Fruit fly (Drosophila melanogaster): ENCODE measurements around the gene CG31174.
A peak's percentile ranks its signal among the peaks of the same experiment; 100 is the strongest.

The CG31174 gene

dm6 chr3R:21905615-21906014, 36.3 kb upstream of the CG31174 start:
- TF ChIP-seq CG31627 (GFP tag; optimal IDR thresholded peaks at IDR 0.05) (peak; percentile 58), CG11762 (GFP tag; optimal IDR thresholded peaks at IDR 0.05; ENCODE audit: insufficient read depth) (peak; percentile 69), CG8119 (GFP tag; IDR thresholded peaks at IDR 0.05) (peak; percentile 93), Ets96B (tag; optimal IDR thresholded peaks at IDR 0.05) (peak; percentile 91), Eip78C (GFP tag) (peak; percentile 96), Ets21C (GFP tag; optimal IDR thresholded peaks at IDR 0.05) (peak; percentile 30), Sox15 (GFP tag; optimal IDR thresholded peaks at IDR 0.05) (peak; percentile 43), CG6276 (GFP tag; optimal IDR thresholded peaks at IDR 0.05) (peak; percentile 82), acj6 (GFP tag; optimal IDR thresholded peaks at IDR 0.05) (peak; percentile 85), Sox14 (GFP tag; optimal IDR thresholded peaks at IDR 0.05) (peak; percentile 82), pdm3 (GFP tag; optimal IDR thresholded peaks at IDR 0.05) (peak; percentile 82), topi (GFP tag; optimal IDR thresholded peaks at IDR 0.05) (peak; percentile 73), CG16779 (tag; optimal IDR thresholded peaks at IDR 0.05) (peak; percentile 69), ss (GFP tag; optimal IDR thresholded peaks at IDR 0.05) (peak; percentile 73 to 89), CG11294 (GFP tag; IDR thresholded peaks at IDR 0.05) (peak; percentile 60), Met (GFP tag; optimal IDR thresholded peaks at IDR 0.05) (peak; percentile 78), OdsH (GFP tag; optimal IDR thresholded peaks at IDR 0.05) (peak; percentile 88), dsx (GFP tag; optimal IDR thresholded peaks at IDR 0.05; ENCODE audit: poor library complexity, severe bottlenecking) (peak; percentile 88), CG34406 (GFP tag; optimal IDR thresholded peaks at IDR 0.05) (peak; percentile 80), vri (GFP tag; optimal IDR thresholded peaks at IDR 0.05) (peak; percentile 46), dac (GFP tag; optimal IDR thresholded peaks at IDR 0.05) (peak; percentile 76), Eip75B (GFP tag; optimal IDR thresholded peaks at IDR 0.05) (peak; percentile 84), achi (GFP tag; optimal IDR thresholded peaks at IDR 0.05) (peak; percentile 88), Sox102F (GFP tag; optimal IDR thresholded peaks at IDR 0.05) (peak; percentile 72), CG3919 (GFP tag; optimal IDR thresholded peaks at IDR 0.05) (peak; percentile 87), CG11902 (GFP tag; optimal IDR thresholded peaks at IDR 0.05) (peak; percentile 44), CG3032 (tag; optimal IDR thresholded peaks at IDR 0.05) (peak; percentile 89), CG6854 (GFP tag; optimal IDR thresholded peaks at IDR 0.05) (peak; percentile 67), svp (GFP tag) (peak; percentile 86), Hr4 (GFP tag; optimal IDR thresholded peaks at IDR 0.05) (peak; percentile 90), Lpt (GFP tag; optimal IDR thresholded peaks at IDR 0.05) (peak; percentile 89), CG8319 (GFP tag; optimal IDR thresholded peaks at IDR 0.05) (peak; percentile 57), Hr39 (GFP tag; optimal IDR thresholded peaks at IDR 0.05) (peak; percentile 43), fd85E (GFP tag; optimal IDR thresholded peaks at IDR 0.05) (no peak), Eip93F (GFP tag; optimal IDR thresholded peaks at IDR 0.05) (no peak), fd59A (GFP tag; optimal IDR thresholded peaks at IDR 0.05) (peak; percentile 83), fkh (GFP tag; optimal IDR thresholded peaks at IDR 0.05) (no peak), CG6808 (GFP tag; optimal IDR thresholded peaks at IDR 0.05) (peak; percentile 84), CG6792 (GFP tag; optimal IDR thresholded peaks at IDR 0.05) (peak; percentile 77), spab (GFP tag; optimal IDR thresholded peaks at IDR 0.05) (peak; percentile 89), cyc (GFP tag; optimal IDR thresholded peaks at IDR 0.05) (peak; percentile 60), CG8632 (GFP tag; optimal IDR thresholded peaks at IDR 0.05) (peak; percentile 72), CG1621 (tag; optimal IDR thresholded peaks at IDR 0.05) (peak; percentile 79), net (GFP tag; optimal IDR thresholded peaks at IDR 0.05) (peak; percentile 79), CG10669 (GFP tag; optimal IDR thresholded peaks at IDR 0.05) (peak; percentile 82), lz (GFP tag; optimal IDR thresholded peaks at IDR 0.05) (peak; percentile 64), Smox (GFP tag; optimal IDR thresholded peaks at IDR 0.05) (peak; percentile 65), CG6163 (GFP tag; IDR thresholded peaks at IDR 0.05) (peak; percentile 94), Gug (GFP tag; IDR thresholded peaks at IDR 0.05) (peak; percentile 88), eg (GFP tag; IDR thresholded peaks at IDR 0.05) (peak; percentile 90), CG32006 (GFP tag; optimal IDR thresholded peaks at IDR 0.05) (peak; percentile 95), Hr38 (GFP tag; optimal IDR thresholded peaks at IDR 0.05) (no peak)

All from whole organism, prepupa.